Fruit fly (Drosophila melanogaster): ENCODE data around the gene CheB38a.

The CheB38a gene

dm6 chr2L:20796758-20797514 is 21.4 kb downstream of the CheB38a start, which contains the start of gene vari (continued):
- TF ChIP-seq CG6254 (GFP tag; optimal IDR thresholded peaks at IDR 0.05): no peak
- TF ChIP-seq zfh1 (GFP tag; IDR thresholded peaks at IDR 0.05): no peak
- no peak for TF ChIP-seq cad (GFP tag; optimal IDR thresholded peaks at IDR 0.05)
- TF ChIP-seq CG2199 (GFP tag; IDR thresholded peaks at IDR 0.05): no peak
- peak; percentile 73 for TF ChIP-seq Lhr (GFP tag; optimal IDR thresholded peaks at IDR 0.05)
- no peak for TF ChIP-seq sd (tag; optimal IDR thresholded peaks at IDR 0.05)
- no peak for TF ChIP-seq Nf-YB (GFP tag; optimal IDR thresholded peaks at IDR 0.05)
- no peak for TF ChIP-seq CG1024 (GFP tag; IDR thresholded peaks at IDR 0.05)
- no peak for TF ChIP-seq fd64A (GFP tag; optimal IDR thresholded peaks at IDR 0.05)
- no peak for TF ChIP-seq CG2889 (GFP tag; IDR thresholded peaks at IDR 0.05)
- no peak for TF ChIP-seq CG4424 (GFP tag; optimal IDR thresholded peaks at IDR 0.05)
- no peak for TF ChIP-seq Rx (GFP tag; IDR thresholded peaks at IDR 0.05)
- TF ChIP-seq ttk (GFP tag; IDR thresholded peaks at IDR 0.05): no peak
- no peak for TF ChIP-seq knrl (GFP tag; IDR thresholded peaks at IDR 0.05; ENCODE audit: partially characterized antibody)
- no peak for TF ChIP-seq CG14965 (GFP tag; optimal IDR thresholded peaks at IDR 0.05; ENCODE audit: borderline replicate concordance)
- no peak for TF ChIP-seq slbo (GFP tag; IDR thresholded peaks at IDR 0.05)
- no peak for TF ChIP-seq gsb-n (tag; optimal IDR thresholded peaks at IDR 0.05)
- TF ChIP-seq D (optimal IDR thresholded peaks at IDR 0.05): no peak
- no peak for TF ChIP-seq D (GFP tag; optimal IDR thresholded peaks at IDR 0.05)
- TF ChIP-seq CG31365 (tag; optimal IDR thresholded peaks at IDR 0.05): peak; percentile 5
- TF ChIP-seq nerfin-2 (GFP tag; IDR thresholded peaks at IDR 0.05; ENCODE audit: partially characterized antibody): 0 out of 2 replicates have a peak, but pooled peaks have one; percentile 26
- peak; percentile 1 for TF ChIP-seq mirr (GFP tag; optimal IDR thresholded peaks at IDR 0.05)
- TF ChIP-seq CG17328 (GFP tag; IDR thresholded peaks at IDR 0.05): no peak
- TF ChIP-seq CG3995 (GFP tag; optimal IDR thresholded peaks at IDR 0.05): no peak
- TF ChIP-seq Med (GFP tag): peak; percentile 82
- TF ChIP-seq dan (GFP tag; IDR thresholded peaks at IDR 0.05): no peak
- TF ChIP-seq CG18764 (GFP tag; optimal IDR thresholded peaks at IDR 0.05): no peak
- peak; percentile 60 for TF ChIP-seq Bgb (GFP tag; IDR thresholded peaks at IDR 0.05; ENCODE audit: partially characterized antibody)
- no peak for TF ChIP-seq CG30403 (GFP tag; optimal IDR thresholded peaks at IDR 0.05)
- no peak for TF ChIP-seq CG17829 (tag; optimal IDR thresholded peaks at IDR 0.05)
- no peak for TF ChIP-seq CG11695 (GFP tag; IDR thresholded peaks at IDR 0.05)
- no peak for TF ChIP-seq vnd (GFP tag; IDR thresholded peaks at IDR 0.05; ENCODE audit: partially characterized antibody)
- no peak for TF ChIP-seq ems (GFP tag; optimal IDR thresholded peaks at IDR 0.05)
- TF ChIP-seq CG13424 (tag; optimal IDR thresholded peaks at IDR 0.05): no peak
- no peak for TF ChIP-seq HLH54F (GFP tag; optimal IDR thresholded peaks at IDR 0.05)
- 0 out of 3 replicates have a peak, but pooled peaks have one; percentile 26 for TF ChIP-seq ken (GFP tag; IDR thresholded peaks at IDR 0.05)
- no peak for TF ChIP-seq Deaf1 (tag; optimal IDR thresholded peaks at IDR 0.05)
- no peak for TF ChIP-seq lmd (GFP tag; IDR thresholded peaks at IDR 0.05)
- peak; percentile 18 for TF ChIP-seq pb (GFP tag; optimal IDR thresholded peaks at IDR 0.05)
- TF ChIP-seq CG12299 (tag; optimal IDR thresholded peaks at IDR 0.05): no peak
- no peak for TF ChIP-seq CG11723 (GFP tag; optimal IDR thresholded peaks at IDR 0.05)
- no peak for TF ChIP-seq da (GFP tag; optimal IDR thresholded peaks at IDR 0.05)
- no peak for TF ChIP-seq kay (GFP tag; optimal IDR thresholded peaks at IDR 0.05)
- no peak for TF ChIP-seq CG8089 (GFP tag; optimal IDR thresholded peaks at IDR 0.05)
- no peak for TF ChIP-seq ranshi (GFP tag; IDR thresholded peaks at IDR 0.05)
- TF ChIP-seq psq (GFP tag; optimal IDR thresholded peaks at IDR 0.05): no peak
- no peak for TF ChIP-seq CG12236 (GFP tag; optimal IDR thresholded peaks at IDR 0.05)
- TF ChIP-seq CG10654 (GFP tag; optimal IDR thresholded peaks at IDR 0.05): no peak
- TF ChIP-seq Mrtf (GFP tag; IDR thresholded peaks at IDR 0.05): 0 out of 3 replicates have a peak, but pooled peaks have one; percentile 12
- no peak for TF ChIP-seq CG16815 (GFP tag; optimal IDR thresholded peaks at IDR 0.05)
- TF ChIP-seq insv (GFP tag; optimal IDR thresholded peaks at IDR 0.05): no peak

Measured in whole organism, embryonic.